Fruit fly (Drosophila melanogaster) whole organism, embryonic: ENCODE measurements around the gene Acat1.

Source experiments
- CG10267 ChIP-seq: fragments of 200-800 bp; sonication (Bioruptor generic); optimal IDR thresholded peaks from 2 replicates; lab custom pipeline; 2018; ENCODE audit warnings: missing biosample characterization, mild to moderate bottlenecking, missing genetic modification characterization, moderate library complexity
- CG10959 ChIP-seq: fragments of 200-800 bp; sonication (Bioruptor generic); IDR thresholded peaks from 2 replicates; pipeline ENCODE4 v1.3.6; 2022; ENCODE audit warnings: missing biosample characterization, missing genetic modification characterization
- CG11696 ChIP-seq: fragments of 200-800 bp; sonication (Bioruptor generic); IDR thresholded peaks from 2 replicates; pipeline ENCODE4 v1.3.6; 2022; ENCODE audit warnings: missing biosample characterization, missing genetic modification characterization
- CG12104 ChIP-seq: fragments of 200-800 bp; sonication (Bioruptor generic); optimal IDR thresholded peaks from 3 replicates; lab custom pipeline; 2016; ENCODE audit warnings: missing biosample characterization, missing genetic modification characterization
- CG1233 ChIP-seq: fragments of 200-800 bp; sonication (Bioruptor generic); optimal IDR thresholded peaks from 4 replicates; lab custom pipeline; 2018; ENCODE audit warnings: missing biosample characterization, mild to moderate bottlenecking, missing genetic modification characterization
- CG14441 ChIP-seq: fragments of 200-800 bp; sonication (Bioruptor generic); IDR thresholded peaks from 2 replicates; pipeline ENCODE4 v1.3.6; 2022; ENCODE audit warnings: missing biosample characterization, missing genetic modification characterization
- CG15011 ChIP-seq: fragments of 200-800 bp; sonication (Bioruptor generic); optimal IDR thresholded peaks from 3 replicates; lab custom pipeline; 2018; ENCODE audit warnings: missing biosample characterization, mild to moderate bottlenecking, missing genetic modification characterization
- CG30403 ChIP-seq: fragments of 200-800 bp; sonication (Bioruptor generic); optimal IDR thresholded peaks from 3 replicates; lab custom pipeline; 2016; ENCODE audit warnings: missing biosample characterization, missing genetic modification characterization
- CG31365 ChIP-seq: fragments of 200-800 bp; sonication (Bioruptor generic); optimal IDR thresholded peaks from 2 replicates; lab custom pipeline; 2018; ENCODE audit warnings: missing biosample characterization, mild to moderate bottlenecking, missing genetic modification characterization
- CG3838 ChIP-seq: fragments of 200-800 bp; sonication (Bioruptor generic); optimal IDR thresholded peaks from 3 replicates; lab custom pipeline; 2016; ENCODE audit warnings: missing biosample characterization, missing genetic modification characterization
- CG3995 ChIP-seq: fragments of 200-800 bp; sonication (Bioruptor generic); optimal IDR thresholded peaks from 3 replicates; lab custom pipeline; 2016; ENCODE audit warnings: missing biosample characterization, missing genetic modification characterization
- CG4282 ChIP-seq: fragments of 200-800 bp; sonication (Bioruptor generic); optimal IDR thresholded peaks from 2 replicates; lab custom pipeline; 2016; ENCODE audit warnings: missing biosample characterization, missing genetic modification characterization
- CG4617 ChIP-seq: fragments of 200-800 bp; sonication (Bioruptor generic); optimal IDR thresholded peaks from 3 replicates; lab custom pipeline; 2016; ENCODE audit warnings: missing biosample characterization, missing genetic modification characterization, borderline replicate concordance
- CG9817 ChIP-seq: fragments of 200-800 bp; sonication (Bioruptor generic); optimal IDR thresholded peaks from 2 replicates; lab custom pipeline; 2018; ENCODE audit warnings: missing biosample characterization, mild to moderate bottlenecking, missing genetic modification characterization, moderate library complexity
- CTCF ChIP-seq: fragments of 200-800 bp; sonication (Bioruptor generic); optimal IDR thresholded peaks from 2 replicates; lab custom pipeline; 2017; ENCODE audit warnings: missing biosample characterization, mild to moderate bottlenecking, missing genetic modification characterization, moderate library complexity
- Chrac-16 ChIP-seq: fragments of 200-800 bp; sonication (Bioruptor generic); optimal IDR thresholded peaks from 3 replicates; lab custom pipeline; 2016; ENCODE audit warnings: missing biosample characterization, missing genetic modification characterization
- CoRest ChIP-seq: fragments of 200-800 bp; sonication (Bioruptor generic); optimal IDR thresholded peaks from 3 replicates; lab custom pipeline; 2018; ENCODE audit warnings: missing biosample characterization, mild to moderate bottlenecking, missing genetic modification characterization, moderate library complexity
- D ChIP-seq, 2 experiments: fragments of 200-800 bp in 1 of 2; fragments of >200 bp in 1 of 2; sonication (Bioruptor generic) in 1 of 2; optimal IDR thresholded peaks; 2 replicates in 1 of 2; 3 replicates in 1 of 2; lab custom pipeline; 2017; ENCODE audit warnings: mild to moderate bottlenecking in 1 of 2, missing biosample characterization in 1 of 2, missing genetic modification characterization in 1 of 2, missing genetic modification reagents in 1 of 2
- Doc3 ChIP-seq: fragments of 200-800 bp; sonication (Bioruptor generic); IDR thresholded peaks from 3 replicates; pipeline ENCODE4 v1.3.6; 2022; ENCODE audit warnings: missing biosample characterization, missing genetic modification characterization; ENCODE audit not compliant: partially characterized antibody
- Elba2 ChIP-seq: fragments of 200-800 bp; sonication (Bioruptor generic); optimal IDR thresholded peaks from 3 replicates; lab custom pipeline; 2016; ENCODE audit warnings: missing biosample characterization, missing genetic modification characterization
- Hsf ChIP-seq: fragments of 200-800 bp; sonication (Bioruptor generic); optimal IDR thresholded peaks from 3 replicates; lab custom pipeline; 2016; ENCODE audit warnings: missing biosample characterization, missing genetic modification characterization
- Meics ChIP-seq: fragments of 200-800 bp; sonication (Bioruptor generic); optimal IDR thresholded peaks from 2 replicates; lab custom pipeline; 2017; ENCODE audit warnings: missing biosample characterization, mild to moderate bottlenecking, missing genetic modification characterization
- Opbp ChIP-seq: fragments of 200-800 bp; sonication (Bioruptor generic); IDR thresholded peaks from 3 replicates; pipeline ENCODE4 v1.3.6; 2022; ENCODE audit warnings: missing biosample characterization, missing genetic modification characterization; ENCODE audit not compliant: partially characterized antibody
- Rx ChIP-seq: fragments of 200-800 bp; sonication (Bioruptor generic); IDR thresholded peaks from 2 replicates; pipeline ENCODE4 v1.3.6; 2022; ENCODE audit warnings: missing biosample characterization, missing genetic modification characterization
- Sox100B ChIP-seq: fragments of 200-800 bp; sonication (Bioruptor generic); optimal IDR thresholded peaks from 3 replicates; lab custom pipeline; 2018; ENCODE audit warnings: missing biosample characterization, mild to moderate bottlenecking, missing genetic modification characterization
- Tbp ChIP-seq: fragments of >200 bp; optimal IDR thresholded peaks from 2 replicates; lab custom pipeline; 2018; ENCODE audit warnings: missing biosample characterization, missing genetic modification characterization
- Trl ChIP-seq, 3 experiments: fragments of >200 bp in 2 of 3; fragments of 200-800 bp in 1 of 3; sonication (Bioruptor generic) in 1 of 3; optimal IDR thresholded peaks; 2 replicates in 1 of 3; 3 replicates in 2 of 3; lab custom pipeline; 2016 to 2017; ENCODE audit warnings: missing biosample characterization in 1 of 3, missing genetic modification characterization in 1 of 3
- ab ChIP-seq: fragments of 200-800 bp; sonication (Bioruptor generic); optimal IDR thresholded peaks from 2 replicates; lab custom pipeline; 2016; ENCODE audit warnings: missing biosample characterization, missing genetic modification characterization
- abd-A ChIP-seq: fragments of 200-800 bp; sonication (Bioruptor generic); optimal IDR thresholded peaks from 3 replicates; lab custom pipeline; 2019; ENCODE audit warnings: missing biosample characterization, mild to moderate bottlenecking, missing genetic modification characterization, moderate library complexity
- ato ChIP-seq: fragments of 200-800 bp; sonication (Bioruptor generic); IDR thresholded peaks from 2 replicates; pipeline ENCODE4 v1.3.6; 2022; ENCODE audit warnings: missing biosample characterization, missing genetic modification characterization; ENCODE audit not compliant: partially characterized antibody
- bab2 ChIP-seq: fragments of 200-800 bp; sonication (Bioruptor generic); optimal IDR thresholded peaks from 2 replicates; lab custom pipeline; 2016; ENCODE audit warnings: missing biosample characterization, missing genetic modification characterization
- croc ChIP-seq: fragments of 200-800 bp; sonication (Bioruptor generic); conservative IDR thresholded peaks from 3 replicates; pipeline ENCODE4 v1.3.6; 2022; ENCODE audit warnings: missing biosample characterization, missing genetic modification characterization
- fd102C ChIP-seq: fragments of 200-800 bp; sonication (Bioruptor generic); optimal IDR thresholded peaks from 2 replicates; lab custom pipeline; 2018; ENCODE audit warnings: missing biosample characterization, mild to moderate bottlenecking, missing genetic modification characterization, moderate library complexity
- gsb ChIP-seq: fragments of 200-800 bp; sonication (Bioruptor generic); IDR thresholded peaks from 2 replicates; pipeline ENCODE4 v1.3.6; 2022; ENCODE audit warnings: missing biosample characterization, missing genetic modification characterization
- gt ChIP-seq: fragments of 200-800 bp; sonication (Bioruptor generic); IDR thresholded peaks from 2 replicates; pipeline ENCODE4 v1.3.6; 2022; ENCODE audit warnings: missing biosample characterization, missing genetic modification characterization
- ind ChIP-seq: fragments of 200-800 bp; sonication (Bioruptor generic); optimal IDR thresholded peaks from 3 replicates; lab custom pipeline; 2016; ENCODE audit warnings: missing biosample characterization, missing genetic modification characterization
- lab ChIP-seq: fragments of 200-800 bp; sonication (Bioruptor generic); optimal IDR thresholded peaks from 3 replicates; lab custom pipeline; 2017; ENCODE audit warnings: missing biosample characterization, missing genetic modification characterization, mild to moderate bottlenecking, moderate library complexity, missing genetic modification reagents
- lov ChIP-seq, 2 experiments: fragments of 200-800 bp in 1 of 2; fragments of >200 bp in 1 of 2; sonication (Bioruptor generic) in 1 of 2; IDR thresholded peaks in 1 of 2; optimal IDR thresholded peaks in 1 of 2; 2 replicates in 1 of 2; 3 replicates in 1 of 2; pipeline versions ENCODE4 v1.3.6 to Lab custom; 2017 to 2022; ENCODE audit warnings: missing biosample characterization in 1 of 2, missing genetic modification characterization in 1 of 2
- nmo ChIP-seq: fragments of 200-800 bp; sonication (Bioruptor generic); optimal IDR thresholded peaks from 2 replicates; lab custom pipeline; 2018; ENCODE audit warnings: missing biosample characterization, mild to moderate bottlenecking, missing genetic modification characterization, moderate library complexity
- oc ChIP-seq: fragments of 200-800 bp; sonication (Bioruptor generic); optimal IDR thresholded peaks from 2 replicates; lab custom pipeline; 2018; ENCODE audit warnings: missing biosample characterization, mild to moderate bottlenecking, missing genetic modification characterization, moderate library complexity
- odd ChIP-seq: fragments of 200-800 bp; sonication (Bioruptor generic); optimal IDR thresholded peaks from 2 replicates; lab custom pipeline; 2017; ENCODE audit warnings: missing biosample characterization, mild to moderate bottlenecking, missing genetic modification characterization
- pb ChIP-seq: fragments of 200-800 bp; sonication (Bioruptor generic); optimal IDR thresholded peaks from 3 replicates; lab custom pipeline; 2016; ENCODE audit warnings: missing biosample characterization, missing genetic modification characterization
- pros ChIP-seq: fragments of 200-800 bp; sonication (Bioruptor generic); optimal IDR thresholded peaks from 3 replicates; lab custom pipeline; 2019; ENCODE audit warnings: missing biosample characterization, mild to moderate bottlenecking, missing genetic modification characterization, moderate library complexity
- sqz ChIP-seq: fragments of 200-800 bp; sonication (Bioruptor generic); optimal IDR thresholded peaks from 3 replicates; lab custom pipeline; 2018; ENCODE audit warnings: missing biosample characterization, mild to moderate bottlenecking, missing genetic modification characterization
- ttk ChIP-seq: fragments of 200-800 bp; sonication (Bioruptor generic); IDR thresholded peaks from 2 replicates; pipeline ENCODE4 v2.1.2; 2022; ENCODE audit warnings: missing biosample characterization, missing genetic modification characterization
- unpg ChIP-seq: fragments of 200-800 bp; sonication (Bioruptor generic); optimal IDR thresholded peaks from 3 replicates; lab custom pipeline; 2018; ENCODE audit warnings: missing biosample characterization, mild to moderate bottlenecking, missing genetic modification characterization, moderate library complexity
- zen2 ChIP-seq: fragments of 200-800 bp; sonication (Bioruptor generic); IDR thresholded peaks from 3 replicates; pipeline ENCODE4 v1.3.6; 2022; ENCODE audit warnings: missing biosample characterization, missing genetic modification characterization; ENCODE audit not compliant: partially characterized antibody

The Acat1 gene

DNA sequence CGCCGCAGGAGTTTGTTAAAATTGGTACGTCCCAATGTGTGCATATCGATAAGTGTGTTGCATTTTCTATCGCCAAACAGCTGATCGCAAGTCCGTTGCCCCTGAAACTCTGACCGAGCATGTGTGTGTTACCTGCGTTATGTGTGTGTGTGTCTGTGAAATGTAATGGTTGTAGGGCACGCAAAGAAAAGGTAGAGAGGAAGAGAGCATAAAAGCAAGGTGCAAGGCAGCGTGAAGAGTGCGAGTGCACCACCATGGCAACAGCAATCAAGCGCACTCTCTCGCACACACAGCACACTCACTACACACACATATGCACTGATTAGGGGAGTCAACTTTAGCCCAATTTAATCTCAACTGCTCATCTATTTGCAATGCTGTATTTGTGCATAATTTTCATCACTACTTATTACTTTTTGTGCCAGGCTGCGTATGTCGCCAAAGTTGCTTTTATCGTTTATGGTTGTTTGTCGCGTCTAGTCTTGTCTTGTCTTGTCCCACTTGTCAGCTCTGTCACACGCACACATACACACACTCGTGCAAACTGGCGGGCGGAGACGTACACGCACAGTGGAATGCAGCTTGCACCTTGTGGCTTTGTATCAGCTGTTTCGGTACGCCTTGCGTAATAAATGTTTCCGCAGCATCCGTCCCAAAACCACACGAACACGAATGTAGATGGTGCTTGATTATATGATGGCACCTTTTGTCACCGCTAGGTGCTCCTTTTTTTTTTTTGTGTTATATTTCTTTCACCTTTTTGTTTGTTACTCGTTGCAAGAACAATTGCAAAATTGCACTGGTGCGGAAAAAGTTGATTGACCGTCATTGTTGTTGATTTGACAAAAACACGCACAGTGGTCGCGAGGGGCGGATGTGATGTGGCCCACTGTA lies 49.2 kb upstream of the Acat1 start (continued):
- no peak for TF ChIP-seq ato (GFP tag; lab: Robert Waterston, UW)
- TF ChIP-seq Hsf (GFP tag; lab: Kevin White, UChicago) = peak; percentile 75
- TF ChIP-seq CG30403 (GFP tag; lab: Kevin White, UChicago) = peak; percentile 86
- peak; percentile 34 for TF ChIP-seq CG3838 (GFP tag; lab: Kevin White, UChicago)
- TF ChIP-seq CG12104 (GFP tag; lab: Kevin White, UChicago) = peak; percentile 52
- TF ChIP-seq Opbp (GFP tag; lab: Robert Waterston, UW) = 0 out of 3 replicates have a peak, but pooled peaks have one; percentile 6
- TF ChIP-seq bab2 (GFP tag; lab: Kevin White, UChicago) = peak; percentile 79
- TF ChIP-seq unpg (GFP tag; lab: Kevin White, UChicago) = peak; percentile 71
- peak; percentile 77 for TF ChIP-seq oc
- peak; percentile 86 for TF ChIP-seq croc (GFP tag; lab: Robert Waterston, UW)
- TF ChIP-seq ab (GFP tag; lab: Kevin White, UChicago) = peak; percentile 59
- TF ChIP-seq CG10267 (tag; lab: Kevin White, UChicago) = peak; percentile 73
- peak; percentile 24 for TF ChIP-seq fd102C
- TF ChIP-seq abd-A (tag; lab: Kevin White, UChicago) = no peak
- peak; percentile 45 for TF ChIP-seq CG4617 (GFP tag; lab: Kevin White, UChicago)
- TF ChIP-seq CG31365 (tag; lab: Kevin White, UChicago) = peak; percentile 2
- TF ChIP-seq Meics (GFP tag; lab: Kevin White, UChicago) = peak; percentile 68
- TF ChIP-seq CTCF = peak; percentile 26
- peak; percentile 65; the same call in 1 of the 2 replicates for TF ChIP-seq Rx
- TF ChIP-seq Chrac-16 (GFP tag; lab: Kevin White, UChicago) = peak; percentile 82
- peak in 1 of 2 experiments; percentile 61 for TF ChIP-seq Trl (optimal IDR thresholded peaks at IDR 0.05; lab: Kevin White, UChicago)
- TF ChIP-seq Trl (GFP tag; optimal IDR thresholded peaks at IDR 0.05; lab: Kevin White, UChicago) = peak; percentile 76
- peak; percentile 75 for TF ChIP-seq pros (GFP tag; lab: Kevin White, UChicago)
- TF ChIP-seq CG1233 (GFP tag; lab: Kevin White, UChicago) = peak; percentile 77
- peak; percentile 64 for TF ChIP-seq CG14441 (GFP tag; lab: Robert Waterston, UW)
- peak; percentile 92 for TF ChIP-seq nmo
- TF ChIP-seq CG3995 = no peak
- TF ChIP-seq odd = peak; percentile 82
- peak; percentile 82 for TF ChIP-seq sqz
- TF ChIP-seq zen2 = no peak
- no peak for TF ChIP-seq Elba2 (GFP tag; lab: Kevin White, UChicago)
- 0 out of 2 replicates have a peak, but pooled peaks have one; percentile 29 for TF ChIP-seq CG11696 (GFP tag; lab: Robert Waterston, UW)
- TF ChIP-seq ind (GFP tag; lab: Kevin White, UChicago) = peak; percentile 75
- TF ChIP-seq CG9817 (tag; lab: Kevin White, UChicago) = peak; percentile 53
- TF ChIP-seq D (optimal IDR thresholded peaks at IDR 0.05; lab: Kevin White, UChicago) = no peak
- TF ChIP-seq D (GFP tag; optimal IDR thresholded peaks at IDR 0.05; lab: Kevin White, UChicago) = peak; percentile 93
- TF ChIP-seq pb (GFP tag; lab: Kevin White, UChicago) = peak; percentile 86
- peak; percentile 67; the same call in 1 of the 2 replicates for TF ChIP-seq gt (GFP tag; lab: Robert Waterston, UW)
- peak; percentile 93 for TF ChIP-seq Sox100B (GFP tag; lab: Kevin White, UChicago)
- TF ChIP-seq CG10959 (GFP tag; lab: Robert Waterston, UW) = 0 out of 2 replicates have a peak, but pooled peaks have one; percentile 32
- TF ChIP-seq ttk (GFP tag; lab: Robert Waterston, UW) = peak; percentile 80
- TF ChIP-seq Doc3 (GFP tag; lab: Robert Waterston, UW) = no peak
- peak; percentile 47 for TF ChIP-seq CG15011 (GFP tag; lab: Kevin White, UChicago)
- TF ChIP-seq CG4282 (GFP tag; lab: Kevin White, UChicago) = peak; percentile 80
- no peak for TF ChIP-seq gsb (GFP tag; lab: Robert Waterston, UW)
- no peak for TF ChIP-seq Tbp (GFP tag; lab: Kevin White, UChicago)
- TF ChIP-seq CoRest (tag; lab: Kevin White, UChicago) = peak; percentile 91
- TF ChIP-seq lab (GFP tag; lab: Kevin White, UChicago) = peak; percentile 65
- no peak for TF ChIP-seq lov (optimal IDR thresholded peaks at IDR 0.05; lab: Kevin White, UChicago)
- TF ChIP-seq lov (GFP tag; IDR thresholded peaks at IDR 0.05; lab: Robert Waterston, UW) = no peak
